Fruit fly (Drosophila melanogaster) whole organism, embryonic: ENCODE data around the gene Pits.

ENCODE experiments used
- Abd-B ChIP-seq: fragments of 200-800 bp; sonication (Bioruptor generic); optimal IDR thresholded peaks from 2 replicates; lab custom pipeline; 2018; ENCODE audit warnings: missing biosample characterization, mild to moderate bottlenecking, missing genetic modification characterization, moderate library complexity
- Aef1 ChIP-seq: fragments of 200-800 bp; sonication (Bioruptor generic); IDR thresholded peaks from 3 replicates; pipeline ENCODE4 v1.3.6; 2022; ENCODE audit warnings: missing biosample characterization, missing genetic modification characterization
- Awh ChIP-seq: fragments of 200-800 bp; sonication (Bioruptor generic); IDR thresholded peaks from 2 replicates; pipeline ENCODE4, ENCODE4 v1.3.6; 2022; ENCODE audit warnings: missing biosample characterization, missing genetic modification characterization
- Bteb2 ChIP-seq: fragments of 200-800 bp; sonication (Bioruptor generic); optimal IDR thresholded peaks from 2 replicates; lab custom pipeline; 2016; ENCODE audit warnings: missing biosample characterization, missing genetic modification characterization
- CG1024 ChIP-seq: fragments of 200-800 bp; sonication (Bioruptor generic); IDR thresholded peaks from 2 replicates; pipeline ENCODE4 v1.3.6; 2022; ENCODE audit warnings: missing biosample characterization, missing genetic modification characterization
- CG10654 ChIP-seq: fragments of 200-800 bp; sonication (Bioruptor generic); optimal IDR thresholded peaks from 2 replicates; lab custom pipeline; 2016; ENCODE audit warnings: missing biosample characterization, missing genetic modification characterization
- CG11398 ChIP-seq: fragments of 200-800 bp; sonication (Bioruptor generic); optimal IDR thresholded peaks from 2 replicates; lab custom pipeline; 2016; ENCODE audit warnings: missing biosample characterization, missing genetic modification characterization
- CG12236 ChIP-seq: fragments of 200-800 bp; sonication (Bioruptor generic); optimal IDR thresholded peaks from 2 replicates; lab custom pipeline; 2016; ENCODE audit warnings: missing biosample characterization, missing genetic modification characterization
- CG12391 ChIP-seq: fragments of 200-800 bp; sonication (Bioruptor generic); optimal IDR thresholded peaks from 3 replicates; lab custom pipeline; 2018; ENCODE audit warnings: missing biosample characterization, mild to moderate bottlenecking, missing genetic modification characterization, moderate library complexity
- CG13624 ChIP-seq: fragments of 200-800 bp; sonication (Bioruptor generic); optimal IDR thresholded peaks from 2 replicates; lab custom pipeline; 2016; ENCODE audit warnings: missing biosample characterization, missing genetic modification characterization
- CG17385 ChIP-seq: fragments of 200-800 bp; sonication (Bioruptor generic); optimal IDR thresholded peaks from 3 replicates; lab custom pipeline; 2018; ENCODE audit warnings: missing biosample characterization, mild to moderate bottlenecking, missing genetic modification characterization
- CG2875 ChIP-seq: fragments of 200-800 bp; sonication (Bioruptor generic); optimal IDR thresholded peaks from 2 replicates; lab custom pipeline; 2017; ENCODE audit warnings: missing biosample characterization, mild to moderate bottlenecking, missing genetic modification characterization, missing genetic modification reagents
- CG3163 ChIP-seq: fragments of 200-800 bp; sonication (Bioruptor generic); optimal IDR thresholded peaks from 3 replicates; lab custom pipeline; 2016; ENCODE audit warnings: missing biosample characterization, missing genetic modification characterization
- CG43689 ChIP-seq: fragments of 200-800 bp; sonication (Bioruptor generic); IDR thresholded peaks from 2 replicates; pipeline ENCODE4 v1.3.6; 2022; ENCODE audit warnings: missing biosample characterization, missing genetic modification characterization
- CG5245 ChIP-seq: fragments of 200-800 bp; sonication (Bioruptor generic); optimal IDR thresholded peaks from 3 replicates; lab custom pipeline; 2016; ENCODE audit warnings: missing biosample characterization, missing genetic modification characterization
- CG5953 ChIP-seq: fragments of 200-800 bp; sonication (Bioruptor generic); IDR thresholded peaks from 2 replicates; pipeline ENCODE4 v1.3.6; 2022; ENCODE audit warnings: missing biosample characterization, missing genetic modification characterization
- CG6272 ChIP-seq: fragments of 200-800 bp; sonication (Bioruptor generic); IDR thresholded peaks from 2 replicates; pipeline ENCODE4 v1.3.6; 2022; ENCODE audit warnings: missing biosample characterization, missing genetic modification characterization
- CG6791 ChIP-seq: fragments of 200-800 bp; sonication (Bioruptor generic); IDR thresholded peaks from 3 replicates; pipeline ENCODE4 v1.3.6; 2022; ENCODE audit warnings: missing biosample characterization, missing genetic modification characterization; ENCODE audit not compliant: partially characterized antibody
- CG6813 ChIP-seq: fragments of 200-800 bp; sonication (Bioruptor generic); optimal IDR thresholded peaks from 2 replicates; lab custom pipeline; 2017; ENCODE audit warnings: missing biosample characterization, missing genetic modification characterization, mild to moderate bottlenecking, moderate library complexity, missing genetic modification reagents
- CG9215 ChIP-seq: fragments of 200-800 bp; sonication (Bioruptor generic); IDR thresholded peaks from 2 replicates; pipeline ENCODE4 v1.3.6; 2022; ENCODE audit warnings: missing biosample characterization, missing genetic modification characterization
- CG9797 ChIP-seq: fragments of 200-800 bp; sonication (Bioruptor generic); optimal IDR thresholded peaks from 3 replicates; lab custom pipeline; 2018; ENCODE audit warnings: missing biosample characterization, mild to moderate bottlenecking, missing genetic modification characterization
- CG9932 ChIP-seq: fragments of 200-800 bp; sonication (Bioruptor generic); IDR thresholded peaks from 2 replicates; pipeline ENCODE4 v1.3.6; 2022; ENCODE audit warnings: missing biosample characterization, missing genetic modification characterization
- CoRest ChIP-seq: fragments of 200-800 bp; sonication (Bioruptor generic); optimal IDR thresholded peaks from 3 replicates; lab custom pipeline; 2018; ENCODE audit warnings: missing biosample characterization, mild to moderate bottlenecking, missing genetic modification characterization, moderate library complexity
- Deaf1 ChIP-seq: fragments of 200-800 bp; optimal IDR thresholded peaks from 3 replicates; lab custom pipeline; 2019; ENCODE audit warnings: missing biosample characterization, mild to moderate bottlenecking, missing genetic modification characterization, moderate library complexity
- E2f1 ChIP-seq: fragments of 200-800 bp; sonication (Bioruptor generic); IDR thresholded peaks from 2 replicates; pipeline ENCODE4 v1.3.6; 2022; ENCODE audit warnings: missing biosample characterization, missing genetic modification characterization
- Kr ChIP-seq: fragments of 200-800 bp; sonication (Bioruptor generic); optimal IDR thresholded peaks from 2 replicates; lab custom pipeline; 2017; ENCODE audit warnings: missing biosample characterization, mild to moderate bottlenecking, missing genetic modification characterization
- Mes4 ChIP-seq: fragments of 200-800 bp; sonication (Bioruptor generic); optimal IDR thresholded peaks from 2 replicates; lab custom pipeline; 2016; ENCODE audit warnings: missing biosample characterization, missing genetic modification characterization
- Nf-YC ChIP-seq: fragments of 200-800 bp; optimal IDR thresholded peaks from 3 replicates; lab custom pipeline; 2019; ENCODE audit warnings: missing biosample characterization, mild to moderate bottlenecking, missing genetic modification characterization, moderate library complexity
- Rx ChIP-seq: fragments of 200-800 bp; sonication (Bioruptor generic); IDR thresholded peaks from 2 replicates; pipeline ENCODE4 v1.3.6; 2022; ENCODE audit warnings: missing biosample characterization, missing genetic modification characterization
- Spps ChIP-seq: fragments of 200-800 bp; sonication (Bioruptor generic); optimal IDR thresholded peaks from 2 replicates; lab custom pipeline; 2018; ENCODE audit warnings: missing biosample characterization, mild to moderate bottlenecking, missing genetic modification characterization
- Xbp1 ChIP-seq: fragments of 200-800 bp; sonication (Bioruptor generic); optimal IDR thresholded peaks from 3 replicates; lab custom pipeline; 2016; ENCODE audit warnings: missing biosample characterization, mild to moderate bottlenecking, missing genetic modification characterization
- btn ChIP-seq: fragments of 200-800 bp; sonication (Bioruptor generic); optimal IDR thresholded peaks from 2 replicates; lab custom pipeline; 2016; ENCODE audit warnings: missing biosample characterization, missing genetic modification characterization
- caup ChIP-seq: fragments of 200-800 bp; sonication (Bioruptor generic); optimal IDR thresholded peaks from 3 replicates; lab custom pipeline; 2017; ENCODE audit warnings: missing biosample characterization, mild to moderate bottlenecking, missing genetic modification characterization, moderate library complexity; ENCODE audit not compliant: severe bottlenecking
- cg ChIP-seq: fragments of 200-800 bp; sonication (Bioruptor generic); optimal IDR thresholded peaks from 3 replicates; lab custom pipeline; 2019; ENCODE audit warnings: missing biosample characterization, mild to moderate bottlenecking, missing genetic modification characterization, moderate library complexity
- ci ChIP-seq: fragments of 200-800 bp; sonication (Bioruptor generic); IDR thresholded peaks from 3 replicates; pipeline ENCODE4 v1.3.6; 2022; ENCODE audit warnings: missing biosample characterization, missing genetic modification characterization
- crol ChIP-seq: fragments of 200-800 bp; sonication (Bioruptor generic); IDR thresholded peaks from 2 replicates; pipeline ENCODE4 v1.3.6; 2022; ENCODE audit warnings: missing biosample characterization, missing genetic modification characterization
- crp ChIP-seq, 2 experiments: fragments of 200-800 bp; sonication (Bioruptor generic); optimal IDR thresholded peaks; 2 replicates in 1 of 2; 3 replicates in 1 of 2; lab custom pipeline; 2017; ENCODE audit warnings: missing biosample characterization in 2 of 2, missing genetic modification characterization in 2 of 2, mild to moderate bottlenecking in 1 of 2, moderate library complexity in 1 of 2
- esg ChIP-seq: fragments of 200-800 bp; sonication (Bioruptor generic); conservative IDR thresholded peaks from 2 replicates; pipeline ENCODE4 v1.3.6; 2022; ENCODE audit warnings: missing biosample characterization, missing genetic modification characterization
- fd102C ChIP-seq: fragments of 200-800 bp; sonication (Bioruptor generic); optimal IDR thresholded peaks from 2 replicates; lab custom pipeline; 2018; ENCODE audit warnings: missing biosample characterization, mild to moderate bottlenecking, missing genetic modification characterization, moderate library complexity
- grau ChIP-seq: fragments of 200-800 bp; optimal IDR thresholded peaks from 3 replicates; lab custom pipeline; 2019; ENCODE audit warnings: missing biosample characterization, mild to moderate bottlenecking, missing genetic modification characterization, moderate library complexity
- lmd ChIP-seq: fragments of 200-800 bp; sonication (Bioruptor generic); IDR thresholded peaks from 2 replicates; pipeline ENCODE4 v1.3.6; 2022; ENCODE audit warnings: missing biosample characterization, missing genetic modification characterization
- mld ChIP-seq: fragments of 200-800 bp; sonication (Bioruptor generic); IDR thresholded peaks from 3 replicates; pipeline ENCODE4 v1.3.6; 2022; ENCODE audit warnings: missing biosample characterization, missing genetic modification characterization; ENCODE audit not compliant: partially characterized antibody
- nerfin-2 ChIP-seq: fragments of 200-800 bp; sonication (Bioruptor generic); IDR thresholded peaks from 2 replicates; pipeline ENCODE4 v1.3.6; 2022; ENCODE audit warnings: missing biosample characterization, missing genetic modification characterization; ENCODE audit not compliant: partially characterized antibody
- odd ChIP-seq: fragments of 200-800 bp; sonication (Bioruptor generic); optimal IDR thresholded peaks from 2 replicates; lab custom pipeline; 2017; ENCODE audit warnings: missing biosample characterization, mild to moderate bottlenecking, missing genetic modification characterization
- repo ChIP-seq: fragments of 200-800 bp; sonication (Bioruptor generic); optimal IDR thresholded peaks from 2 replicates; lab custom pipeline; 2016; ENCODE audit warnings: missing biosample characterization, missing genetic modification characterization
- rib ChIP-seq: fragments of 200-800 bp; sonication (Bioruptor generic); IDR thresholded peaks from 2 replicates; pipeline ENCODE4 v1.3.6; 2022; ENCODE audit warnings: missing biosample characterization, missing genetic modification characterization
- sqz ChIP-seq: fragments of 200-800 bp; sonication (Bioruptor generic); optimal IDR thresholded peaks from 3 replicates; lab custom pipeline; 2018; ENCODE audit warnings: missing biosample characterization, mild to moderate bottlenecking, missing genetic modification characterization
- ssp ChIP-seq: fragments of 200-800 bp; sonication (Bioruptor generic); IDR thresholded peaks from 2 replicates; pipeline ENCODE4 v1.3.6; 2022; ENCODE audit warnings: missing biosample characterization, missing genetic modification characterization
- sug ChIP-seq: fragments of 200-800 bp; optimal IDR thresholded peaks from 2 replicates; lab custom pipeline; 2019; ENCODE audit warnings: missing biosample characterization, mild to moderate bottlenecking, missing genetic modification characterization, moderate library complexity
- tio ChIP-seq: fragments of 200-800 bp; sonication (Bioruptor generic); optimal IDR thresholded peaks from 2 replicates; lab custom pipeline; 2017; ENCODE audit warnings: missing biosample characterization, missing genetic modification characterization, inconsistent platforms

Gene Pits

dm6 chrX:12546857-12547606 is 36.0 kb downstream of the Pits start (continued):
- TF ChIP-seq esg: peak; percentile 49
- no peak for TF ChIP-seq btn (GFP tag; lab: Kevin White, UChicago)
- no peak for TF ChIP-seq odd (GFP tag; lab: Kevin White, UChicago)
- TF ChIP-seq Spps: no peak
- peak; percentile 52 for TF ChIP-seq grau (tag; lab: Kevin White, UChicago)
- no peak for TF ChIP-seq CG5953
- TF ChIP-seq mld (GFP tag; lab: Robert Waterston, UW): no peak
- peak; percentile 9; the same call in 1 of the 3 replicates for TF ChIP-seq Aef1 (GFP tag; lab: Robert Waterston, UW)
- no peak for TF ChIP-seq CG13624 (GFP tag; lab: Kevin White, UChicago)
- peak; percentile 23 for TF ChIP-seq Xbp1
- TF ChIP-seq Abd-B: no peak
- no peak for TF ChIP-seq sqz (GFP tag; lab: Kevin White, UChicago)
- no peak for TF ChIP-seq CG11398 (GFP tag; lab: Kevin White, UChicago)
- TF ChIP-seq CG43689 (GFP tag; lab: Robert Waterston, UW): no peak
- no peak; the same call in 2 of the 3 replicates for TF ChIP-seq ci
- no peak for TF ChIP-seq CG1024 (GFP tag; lab: Robert Waterston, UW)
- peak; percentile 56; the same call in 1 of the 2 replicates for TF ChIP-seq crol (GFP tag; lab: Robert Waterston, UW)
- TF ChIP-seq Awh (GFP tag; lab: Robert Waterston, UW): no peak
- no peak; the same call in 1 of the 2 replicates for TF ChIP-seq CG9215 (GFP tag; lab: Robert Waterston, UW)
- TF ChIP-seq repo (GFP tag; lab: Kevin White, UChicago): no peak
- peak; percentile 32 for TF ChIP-seq CG12391 (tag; lab: Kevin White, UChicago)
- TF ChIP-seq fd102C (GFP tag; lab: Kevin White, UChicago): no peak
- peak; percentile 20 for TF ChIP-seq lmd (GFP tag; lab: Robert Waterston, UW)
- TF ChIP-seq ssp: no peak
- peak; percentile 20 for TF ChIP-seq CG2875 (GFP tag; lab: Kevin White, UChicago)
- TF ChIP-seq CG3163: peak; percentile 9
- TF ChIP-seq Kr: no peak
- TF ChIP-seq CG6791 (GFP tag; lab: Robert Waterston, UW): no peak
- TF ChIP-seq rib (GFP tag; lab: Robert Waterston, UW): no peak
- TF ChIP-seq CG9797 (GFP tag; lab: Kevin White, UChicago): no peak
- no peak for TF ChIP-seq CG17385 (GFP tag; lab: Kevin White, UChicago)
- no peak for TF ChIP-seq CG12236 (GFP tag; lab: Kevin White, UChicago)
- TF ChIP-seq Nf-YC (tag; lab: Kevin White, UChicago): no peak
- TF ChIP-seq CG5245 (GFP tag; lab: Kevin White, UChicago): no peak
- no peak for TF ChIP-seq tio (GFP tag; lab: Kevin White, UChicago)
- TF ChIP-seq Rx (GFP tag; lab: Robert Waterston, UW): no peak; the same call in 1 of the 2 replicates
- no peak for TF ChIP-seq crp (GFP tag; optimal IDR thresholded peaks at IDR 0.05; lab: Kevin White, UChicago)
- no peak for TF ChIP-seq nerfin-2 (GFP tag; lab: Robert Waterston, UW)
- TF ChIP-seq Bteb2 (GFP tag; lab: Kevin White, UChicago): no peak
- peak; percentile 55 for TF ChIP-seq CoRest (tag; lab: Kevin White, UChicago)
- no peak for TF ChIP-seq sug (tag; lab: Kevin White, UChicago)
- TF ChIP-seq E2f1 (GFP tag; lab: Robert Waterston, UW): no peak
- no peak for TF ChIP-seq Mes4
- peak; percentile 56 for TF ChIP-seq Deaf1 (tag; lab: Kevin White, UChicago)
- TF ChIP-seq CG10654 (GFP tag; lab: Kevin White, UChicago): no peak
- no peak for TF ChIP-seq CG6813 (GFP tag; lab: Kevin White, UChicago)
- TF ChIP-seq caup (GFP tag; lab: Kevin White, UChicago): no peak
- no peak for TF ChIP-seq CG9932
- TF ChIP-seq CG6272 (GFP tag; lab: Robert Waterston, UW): no peak
- TF ChIP-seq cg (GFP tag; lab: Kevin White, UChicago): no peak
